Fruit fly (Drosophila melanogaster): ENCODE results near the gene CG45101.

Gene CG45101

dm6 chr3L:11093046-11093520 lies 28.3 kb downstream of the CG45101 start, which contains the start of gene JIL-1 (continued):
- TF ChIP-seq CG3032 (tag; optimal IDR thresholded peaks at IDR 0.05) (peak; percentile 48), CG1621 (tag; optimal IDR thresholded peaks at IDR 0.05) (no peak), Blimp-1 (GFP tag; optimal IDR thresholded peaks at IDR 0.05) (no peak), salr (GFP tag; optimal IDR thresholded peaks at IDR 0.05) (no peak), Sox102F (GFP tag; optimal IDR thresholded peaks at IDR 0.05) (peak; percentile 62), dac (GFP tag; optimal IDR thresholded peaks at IDR 0.05) (no peak), Hr38 (GFP tag; optimal IDR thresholded peaks at IDR 0.05) (no peak), CG9139 (GFP tag; optimal IDR thresholded peaks at IDR 0.05) (no peak), svp (GFP tag) (peak; percentile 76), CG6163 (GFP tag; IDR thresholded peaks at IDR 0.05) (peak; percentile 64), Smox (GFP tag; optimal IDR thresholded peaks at IDR 0.05) (peak; percentile 55), CG6808 (GFP tag; optimal IDR thresholded peaks at IDR 0.05) (no peak), topi (GFP tag; optimal IDR thresholded peaks at IDR 0.05) (peak; percentile 41), pdm3 (GFP tag; optimal IDR thresholded peaks at IDR 0.05) (peak; percentile 57), acj6 (GFP tag; optimal IDR thresholded peaks at IDR 0.05) (peak; percentile 39), ss (GFP tag; optimal IDR thresholded peaks at IDR 0.05) (peak in 1 of 2 experiments; percentile 26), CG6854 (GFP tag; optimal IDR thresholded peaks at IDR 0.05) (no peak), CG10631 (GFP tag; optimal IDR thresholded peaks at IDR 0.05) (peak; percentile 53), vri (GFP tag; optimal IDR thresholded peaks at IDR 0.05) (peak; percentile 33), Sox15 (GFP tag; optimal IDR thresholded peaks at IDR 0.05) (peak; percentile 23), cyc (GFP tag; optimal IDR thresholded peaks at IDR 0.05) (peak; percentile 51), Eip78C (GFP tag) (peak; percentile 79), CG32006 (GFP tag; optimal IDR thresholded peaks at IDR 0.05) (peak; percentile 33), Hr4 (GFP tag; optimal IDR thresholded peaks at IDR 0.05) (peak; percentile 34), Gug (GFP tag; IDR thresholded peaks at IDR 0.05) (peak; percentile 42; the same call in 1 of the 2 replicates), CG6276 (GFP tag; optimal IDR thresholded peaks at IDR 0.05) (no peak), CG6792 (GFP tag; optimal IDR thresholded peaks at IDR 0.05) (peak; percentile 1), CG34406 (GFP tag; optimal IDR thresholded peaks at IDR 0.05) (peak; percentile 2), CG11902 (GFP tag; optimal IDR thresholded peaks at IDR 0.05) (peak; percentile 32), CG15336 (GFP tag; IDR thresholded peaks at IDR 0.05) (peak; percentile 45; the same call in 1 of the 2 replicates), Ets21C (GFP tag; optimal IDR thresholded peaks at IDR 0.05) (peak; percentile 50), Eip75B (GFP tag; optimal IDR thresholded peaks at IDR 0.05) (peak; percentile 41), lz (GFP tag; optimal IDR thresholded peaks at IDR 0.05) (peak; percentile 72)

- TF ChIP-seq svp (GFP tag), result peak; percentile 9
- TF ChIP-seq CG15336 (GFP tag; IDR thresholded peaks at IDR 0.05), result no peak
- no peak for TF ChIP-seq Hr39 (GFP tag; optimal IDR thresholded peaks at IDR 0.05)
- peak; percentile 37 for TF ChIP-seq Eip78C (GFP tag)
These were observed 29.5 kb downstream of the CG45101 start for dm6 chr3L:11094279-11094678.

dm6 chr3L:11096195-11096908 lies 31.6 kb downstream of the CG45101 start, which contains the start of the genes CG46439, Iyd and CG33947:
TSS of gene CG46439 (minus strand) at chr3L:11096245.
TSS of gene Iyd (minus strand) at chr3L:11096245.
TSS of gene CG33947 (plus strand) at chr3L:11096496.
- TF ChIP-seq achi (GFP tag; optimal IDR thresholded peaks at IDR 0.05) (peak; percentile 27), ss (GFP tag; optimal IDR thresholded peaks at IDR 0.05) (peak; percentile 61 to 77), acj6 (GFP tag; optimal IDR thresholded peaks at IDR 0.05) (peak; percentile 22), salr (GFP tag; optimal IDR thresholded peaks at IDR 0.05) (peak in 1 of 2 experiments; percentile 9), cyc (GFP tag; optimal IDR thresholded peaks at IDR 0.05) (no peak), Smox (GFP tag; optimal IDR thresholded peaks at IDR 0.05) (peak; percentile 46), dac (GFP tag; optimal IDR thresholded peaks at IDR 0.05) (peak; percentile 18), CG8632 (GFP tag; optimal IDR thresholded peaks at IDR 0.05) (no peak), CG15336 (GFP tag; IDR thresholded peaks at IDR 0.05) (peak; percentile 80), CG7368 (GFP tag; optimal IDR thresholded peaks at IDR 0.05) (peak; percentile 31), CG11762 (GFP tag; optimal IDR thresholded peaks at IDR 0.05; ENCODE audit: insufficient read depth) (peak; percentile 3), net (GFP tag; optimal IDR thresholded peaks at IDR 0.05) (peak; percentile 30), esn (GFP tag; optimal IDR thresholded peaks at IDR 0.05) (peak; percentile 53), Gug (GFP tag; IDR thresholded peaks at IDR 0.05) (peak; percentile 55; the same call in 1 of the 2 replicates), CG6854 (GFP tag; optimal IDR thresholded peaks at IDR 0.05) (peak; percentile 91), CG31627 (GFP tag; optimal IDR thresholded peaks at IDR 0.05) (no peak), CG6808 (GFP tag; optimal IDR thresholded peaks at IDR 0.05) (peak; percentile 85), Eip93F (GFP tag; optimal IDR thresholded peaks at IDR 0.05) (peak; percentile 71), Lpt (GFP tag; optimal IDR thresholded peaks at IDR 0.05) (peak; percentile 69), vri (GFP tag; optimal IDR thresholded peaks at IDR 0.05) (peak; percentile 79), Hr39 (GFP tag; optimal IDR thresholded peaks at IDR 0.05) (no peak), Sox14 (GFP tag; optimal IDR thresholded peaks at IDR 0.05) (peak; percentile 58), dsx (GFP tag; optimal IDR thresholded peaks at IDR 0.05; ENCODE audit: poor library complexity, severe bottlenecking) (peak; percentile 30), CG6792 (GFP tag; optimal IDR thresholded peaks at IDR 0.05) (peak; percentile 46)

Data from whole organism, prepupa.